Fruit fly (Drosophila melanogaster): ENCODE data around the gene Syx7.

The Syx7 gene

dm6 chr3L:21496865-21497634, 51.4 kb downstream of the Syx7 start, which contains the start of gene Hr78 (continued):
- 0 out of 2 replicates have a peak, but pooled peaks have one; percentile 18 for TF ChIP-seq unc-4 (GFP tag; IDR thresholded peaks at IDR 0.05; ENCODE audit: partially characterized antibody)
- TF ChIP-seq CG9932 (GFP tag; IDR thresholded peaks at IDR 0.05), result peak; percentile 49
- no peak for TF ChIP-seq ems (GFP tag; optimal IDR thresholded peaks at IDR 0.05)
- peak; percentile 97 for TF ChIP-seq kah (GFP tag; optimal IDR thresholded peaks at IDR 0.05)
- peak; percentile 92 for TF ChIP-seq CG7556 (GFP tag; optimal IDR thresholded peaks at IDR 0.05)
- TF ChIP-seq nerfin-1 (tag; optimal IDR thresholded peaks at IDR 0.05), result peak; percentile 70
- peak; percentile 8 for TF ChIP-seq Side (GFP tag; optimal IDR thresholded peaks at IDR 0.05)
- TF ChIP-seq Nf-YA (GFP tag; IDR thresholded peaks at IDR 0.05), result no peak
- peak; percentile 77 for TF ChIP-seq ind (GFP tag; optimal IDR thresholded peaks at IDR 0.05)
- TF ChIP-seq CG9876 (GFP tag; optimal IDR thresholded peaks at IDR 0.05), result no peak
- TF ChIP-seq esg (GFP tag; conservative IDR thresholded peaks at IDR 0.05), result peak; percentile 40; the same call in 1 of the 2 replicates
- TF ChIP-seq CG12104 (GFP tag; optimal IDR thresholded peaks at IDR 0.05), result peak; percentile 70
- TF ChIP-seq luna (GFP tag; optimal IDR thresholded peaks at IDR 0.05), result no peak
- no peak for TF ChIP-seq nau (GFP tag; optimal IDR thresholded peaks at IDR 0.05)
- TF ChIP-seq hb (GFP tag; IDR thresholded peaks at IDR 0.05; ENCODE audit: partially characterized antibody), result no peak
- TF ChIP-seq CG7745 (tag; optimal IDR thresholded peaks at IDR 0.05), result no peak
- TF ChIP-seq her (GFP tag; optimal IDR thresholded peaks at IDR 0.05), result no peak
- peak; percentile 78 for TF ChIP-seq Ssrp (tag; optimal IDR thresholded peaks at IDR 0.05)
- TF ChIP-seq CG9609 (GFP tag; optimal IDR thresholded peaks at IDR 0.05), result no peak
- TF ChIP-seq eyg (GFP tag; optimal IDR thresholded peaks at IDR 0.05), result no peak
- TF ChIP-seq amos (GFP tag; IDR thresholded peaks at IDR 0.05; ENCODE audit: partially characterized antibody), result peak; percentile 18; the same call in 1 of the 2 replicates
- peak; percentile 88 for TF ChIP-seq CG6854 (GFP tag; optimal IDR thresholded peaks at IDR 0.05)
- TF ChIP-seq CG13296 (GFP tag; optimal IDR thresholded peaks at IDR 0.05), result peak; percentile 92
- TF ChIP-seq ftz-f1 (GFP tag; optimal IDR thresholded peaks at IDR 0.05), result peak; percentile 50
- peak; percentile 88 for TF ChIP-seq gfzf (GFP tag; optimal IDR thresholded peaks at IDR 0.05)
- no peak for TF ChIP-seq slou (GFP tag; optimal IDR thresholded peaks at IDR 0.05)
- peak; percentile 43 for TF ChIP-seq ac (GFP tag; optimal IDR thresholded peaks at IDR 0.05)
- no peak; the same call in 1 of the 2 replicates for TF ChIP-seq CG14441 (GFP tag; IDR thresholded peaks at IDR 0.05)
- TF ChIP-seq CG31441 (GFP tag; IDR thresholded peaks at IDR 0.05), result peak; percentile 89
- peak; percentile 76 for TF ChIP-seq Blimp-1 (GFP tag; optimal IDR thresholded peaks at IDR 0.05)
- TF ChIP-seq row (GFP tag; IDR thresholded peaks at IDR 0.05), result peak; percentile 61
- TF ChIP-seq Eip74EF (GFP tag; optimal IDR thresholded peaks at IDR 0.05), result peak in 1 of 2 experiments; percentile 79
- peak; percentile 91 for TF ChIP-seq CG9437 (GFP tag; optimal IDR thresholded peaks at IDR 0.05)
- TF ChIP-seq CG1233 (GFP tag; optimal IDR thresholded peaks at IDR 0.05), result peak; percentile 84
- no peak for TF ChIP-seq zf30C (GFP tag; optimal IDR thresholded peaks at IDR 0.05)
- TF ChIP-seq Dbx (GFP tag; IDR thresholded peaks at IDR 0.05), result peak; percentile 39; the same call in 1 of the 3 replicates
- no peak for TF ChIP-seq NC2β (GFP tag; optimal IDR thresholded peaks at IDR 0.05)
- no peak for TF ChIP-seq bigmax (GFP tag; optimal IDR thresholded peaks at IDR 0.05)
- TF ChIP-seq Doc2 (GFP tag; IDR thresholded peaks at IDR 0.05), result no peak
- TF ChIP-seq sim (GFP tag; IDR thresholded peaks at IDR 0.05), result no peak
- peak; percentile 80; the same call in 2 of the 3 replicates for TF ChIP-seq ci (GFP tag; IDR thresholded peaks at IDR 0.05)
- TF ChIP-seq Sin3A (optimal IDR thresholded peaks at IDR 0.05), result peak; percentile 60
- TF ChIP-seq CG17385 (GFP tag; optimal IDR thresholded peaks at IDR 0.05), result peak; percentile 81
- TF ChIP-seq CG17186 (GFP tag; optimal IDR thresholded peaks at IDR 0.05), result no peak
- TF ChIP-seq ham (GFP tag; IDR thresholded peaks at IDR 0.05), result no peak
- peak; percentile 40 for TF ChIP-seq CG6654 (GFP tag; optimal IDR thresholded peaks at IDR 0.05)
- TF ChIP-seq CG34224 (GFP tag; IDR thresholded peaks at IDR 0.05; ENCODE audit: partially characterized antibody), result 0 out of 3 replicates have a peak, but pooled peaks have one; percentile 35
- TF ChIP-seq H2.0 (GFP tag; IDR thresholded peaks at IDR 0.05), result peak; percentile 38; the same call in 1 of the 2 replicates
- no peak for TF ChIP-seq wek (GFP tag; optimal IDR thresholded peaks at IDR 0.05)
